Worm (Caenorhabditis elegans): ENCODE measurements around the gene cpz-2.

ce11 chrV:13357652-13358281 is 23.2 kb upstream of the cpz-2 start, which contains the start of gene F32H5.1:
- TF ChIP-seq ces-1 (GFP tag; optimal IDR thresholded peaks at IDR 0.05) (no peak), nhr-28 (tag; optimal IDR thresholded peaks at IDR 0.05) (no peak), nhr-76 (tag; optimal IDR thresholded peaks at IDR 0.05) (no peak)
